Fruit fly (Drosophila melanogaster) whole organism, wandering third instar larva: ENCODE measurements around the gene Fibp.

Experiments used
- CG9705 ChIP-seq: fragments of 200-800 bp; sonication (Bioruptor generic); optimal IDR thresholded peaks from 2 replicates; lab custom pipeline; 2018; ENCODE audit warnings: missing biosample characterization, mild to moderate bottlenecking, missing genetic modification characterization
- GATAd ChIP-seq: sonication (Bioruptor generic); optimal IDR thresholded peaks from 2 replicates; lab custom pipeline; 2016; ENCODE audit warnings: missing biosample characterization, missing genetic modification characterization
- N ChIP-seq: fragments of >200 bp; optimal IDR thresholded peaks from 2 replicates; lab custom pipeline; 2018; ENCODE audit warnings: missing biosample characterization, missing external identifiers, missing genetic modification characterization
- Rel ChIP-seq, 2 experiments: fragments of 200-800 bp; sonication (Bioruptor generic) in 1 of 2; optimal IDR thresholded peaks; 2 replicates in 1 of 2; 3 replicates in 1 of 2; lab custom pipeline; 2016 to 2019; ENCODE audit warnings: mild to moderate bottlenecking in 2 of 2, missing biosample characterization in 2 of 2, missing genetic modification characterization in 2 of 2, moderate library complexity in 1 of 2
- Vsx2 ChIP-seq: fragments of 200-300, 225-300 bp; sonication (Bioruptor generic); optimal IDR thresholded peaks from 2 replicates; lab custom pipeline; 2018; ENCODE audit warnings: missing biosample characterization, missing genetic modification characterization; ENCODE audit not compliant: partially characterized antibody
- jim ChIP-seq: fragments of 175-275, 200-325 bp; sonication (Bioruptor generic); optimal IDR thresholded peaks from 2 replicates; lab custom pipeline; 2016; ENCODE audit warnings: missing biosample characterization, mild to moderate bottlenecking, missing genetic modification characterization
- lola ChIP-seq: fragments of >200 bp; optimal IDR thresholded peaks from 2 replicates; lab custom pipeline; 2017; ENCODE audit warnings: missing biosample characterization, missing genetic modification characterization
- pan ChIP-seq: fragments of >200 bp; optimal IDR thresholded peaks from 2 replicates; lab custom pipeline; 2017

DNA sequence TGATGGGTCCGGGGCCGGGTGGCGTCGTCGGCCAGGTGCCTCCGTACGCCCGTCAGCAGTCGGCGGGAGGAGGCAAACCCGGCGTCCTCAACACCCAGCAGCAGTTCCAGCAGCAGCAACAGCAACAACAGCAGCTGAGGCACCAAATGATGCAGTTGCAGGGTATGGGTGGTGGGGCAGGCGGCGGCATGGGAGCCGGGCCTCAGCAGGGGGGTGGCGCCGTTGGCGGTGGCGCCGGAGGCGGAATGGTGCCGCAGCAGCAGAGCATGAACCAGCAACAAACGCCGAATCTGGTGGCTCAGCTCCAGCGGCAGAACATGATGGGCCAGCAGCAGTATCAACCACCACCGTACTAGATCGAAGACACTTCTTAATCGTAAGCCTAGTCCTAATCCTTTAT, 26.7 kb upstream of the Fibp start:
- TF ChIP-seq jim (GFP tag; lab: Kevin White, UChicago), result no peak
- TF ChIP-seq pan (lab: Kevin White, UChicago), result no peak
- TF ChIP-seq GATAd, result no peak
- TF ChIP-seq CG9705 (GFP tag; lab: Kevin White, UChicago), result no peak
- TF ChIP-seq Vsx2 (GFP tag; lab: Kevin White, UChicago), result no peak
- no peak for TF ChIP-seq N (GFP tag; lab: Kevin White, UChicago)
- TF ChIP-seq Rel (GFP tag; optimal IDR thresholded peaks at IDR 0.05; lab: Kevin White, UChicago), result no peak
- TF ChIP-seq Rel (tag; optimal IDR thresholded peaks at IDR 0.05; lab: Kevin White, UChicago), result no peak
- no peak for TF ChIP-seq lola (GFP tag; lab: Kevin White, UChicago)
